Worm (Caenorhabditis elegans): ENCODE results near the gene srbc-9.

The srbc-9 gene

ce11 chrV:7490340-7490739, at the start of gene srbc-9:
Gene srbc-9, minus strand, starts transcription at chrV:7490440.
- TF ChIP-seq hlh-30 (tag; optimal IDR thresholded peaks at IDR 0.05; ENCODE audit: insufficient read depth) (no peak), unc-42 (tag; optimal IDR thresholded peaks at IDR 0.05) (no peak), sdc-2 (tag; optimal IDR thresholded peaks at IDR 0.05) (no peak), pag-3 (tag; optimal IDR thresholded peaks at IDR 0.05; ENCODE audit: borderline replicate concordance) (no peak), ama-1 (optimal IDR thresholded peaks at IDR 0.05) (no peak), odd-2 (tag; optimal IDR thresholded peaks at IDR 0.05) (no peak), nhr-232 (tag; optimal IDR thresholded peaks at IDR 0.05) (no peak), ceh-6 (GFP tag; optimal IDR thresholded peaks at IDR 0.05) (no peak), ref-2 (tag; optimal IDR thresholded peaks at IDR 0.05) (no peak), mec-3 (tag; optimal IDR thresholded peaks at IDR 0.05; ENCODE audit: borderline replicate concordance) (no peak), ceh-30 (tag; optimal IDR thresholded peaks at IDR 0.05) (no peak), C08G9.2 (tag; optimal IDR thresholded peaks at IDR 0.05) (no peak), ceh-48 (tag; optimal IDR thresholded peaks at IDR 0.05) (no peak), ahr-1 (tag; optimal IDR thresholded peaks at IDR 0.05) (no peak), ceh-45 (GFP tag; IDR thresholded peaks at IDR 0.05) (no peak)

ce11 chrV:7539015-7539414, 48.8 kb upstream of the srbc-9 start, which contains the start of gene srh-268:
Gene srh-268, plus strand, starts transcription at chrV:7539315.
- TF ChIP-seq pros-1 (tag; optimal IDR thresholded peaks at IDR 0.05) (no peak), ceh-18 (tag; optimal IDR thresholded peaks at IDR 0.05) (no peak), che-1 (tag; optimal IDR thresholded peaks at IDR 0.05) (no peak), ceh-19 (GFP tag; optimal IDR thresholded peaks at IDR 0.05) (no peak), unc-42 (tag; optimal IDR thresholded peaks at IDR 0.05) (no peak), sox-4 (tag; optimal IDR thresholded peaks at IDR 0.05) (no peak), npax-4 (tag; optimal IDR thresholded peaks at IDR 0.05) (no peak), K09A11.1 (tag; optimal IDR thresholded peaks at IDR 0.05; ENCODE audit: insufficient read depth) (no peak), pha-4 (tag; optimal IDR thresholded peaks at IDR 0.05) (no peak), hlh-15 (tag; optimal IDR thresholded peaks at IDR 0.05) (no peak), fkh-6 (tag; optimal IDR thresholded peaks at IDR 0.05) (no peak), nhr-11 (tag; optimal IDR thresholded peaks at IDR 0.05) (no peak), dve-1 (tag; optimal IDR thresholded peaks at IDR 0.05) (no peak), hlh-8 (tag; optimal IDR thresholded peaks at IDR 0.05) (no peak), nhr-232 (tag; optimal IDR thresholded peaks at IDR 0.05) (no peak), sox-2 (GFP tag; IDR thresholded peaks at IDR 0.05) (no peak), fkh-10 (GFP tag; optimal IDR thresholded peaks at IDR 0.05) (no peak), ceh-24 (tag; optimal IDR thresholded peaks at IDR 0.05) (no peak), ceh-22 (tag; optimal IDR thresholded peaks at IDR 0.05) (no peak)

- TF ChIP-seq tbx-7 (tag; optimal IDR thresholded peaks at IDR 0.05) (no peak), ceh-34 (tag; optimal IDR thresholded peaks at IDR 0.05) (no peak), sox-2 (GFP tag; IDR thresholded peaks at IDR 0.05) (no peak), ceh-19 (GFP tag; optimal IDR thresholded peaks at IDR 0.05) (no peak), pax-1 (tag; optimal IDR thresholded peaks at IDR 0.05) (no peak), unc-86 (tag; optimal IDR thresholded peaks at IDR 0.05) (no peak), nhr-232 (tag; optimal IDR thresholded peaks at IDR 0.05) (no peak), zip-5 (tag; optimal IDR thresholded peaks at IDR 0.05) (no peak), unc-55 (GFP tag; optimal IDR thresholded peaks at IDR 0.05) (no peak), pat-9 (tag; optimal IDR thresholded peaks at IDR 0.05) (no peak), ets-4 (tag; optimal IDR thresholded peaks at IDR 0.05) (no peak), hlh-8 (tag; optimal IDR thresholded peaks at IDR 0.05) (no peak), ceh-14 (tag; optimal IDR thresholded peaks at IDR 0.05) (no peak), dve-1 (tag; optimal IDR thresholded peaks at IDR 0.05) (no peak), ceh-22 (tag; optimal IDR thresholded peaks at IDR 0.05) (no peak), ceh-30 (tag; optimal IDR thresholded peaks at IDR 0.05) (no peak), pha-4 (tag; optimal IDR thresholded peaks at IDR 0.05) (no peak), sox-4 (tag; optimal IDR thresholded peaks at IDR 0.05) (no peak)
Observed at ce11 chrV:7538018-7538417, 47.8 kb upstream of the srbc-9 start, which contains the start of gene C54F6.12. Gene C54F6.12, minus strand, starts transcription at chrV:7538118.

All from whole organism, late embryonic.